In the genomic region with DNA sequence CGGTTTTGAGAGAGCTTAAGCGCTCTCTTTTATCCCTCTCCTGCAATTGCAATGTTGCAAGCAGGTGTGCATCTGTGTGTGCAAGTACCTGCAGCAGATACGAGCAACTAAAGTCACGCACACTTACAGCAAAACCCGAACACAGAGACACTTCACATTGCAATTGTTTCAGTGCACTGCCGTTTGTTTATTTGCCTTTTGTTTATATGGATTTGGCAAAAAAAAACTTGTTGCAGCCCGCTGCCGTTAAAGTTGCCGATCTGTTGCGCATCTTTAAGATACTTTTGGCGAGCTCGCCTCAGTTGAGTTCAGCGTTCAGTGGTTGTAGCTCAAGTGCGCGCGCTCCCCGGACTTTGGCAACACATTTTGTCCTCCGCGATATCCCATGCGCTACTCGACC, we compare ENCODE assay signal across 5 fruit fly cellular contexts.
A peak's percentile ranks its signal among the peaks of the same experiment; 100 is the strongest.
TF ChIP-seq lines count a peak whose summit lies in the region.

A gene (plus strand): TSS at position 301 of the 400 bp plus-strand sequence.

- TF ChIP-seq CTCF in whole organism, embryonic (GFP tag; optimal IDR thresholded peaks at IDR 0.05; lab: Kevin White, UChicago): no peak

TF ChIP-seq in whole organism, adult, 20 proteins besides CTCF, POLR2A, EP300 and RAD21:
- TF ChIP-seq CG12768 (GFP tag; optimal IDR thresholded peaks at IDR 0.05; lab: Kevin White, UChicago) (no peak), kay (GFP tag; lab: Kevin White, UChicago; ENCODE audit: borderline replicate concordance) (peak; percentile 61)

TF ChIP-seq in whole organism, embryonic, 481 proteins besides CTCF, POLR2A, EP300 and RAD21:
- TF ChIP-seq Med (GFP tag; lab: Kevin White, UChicago) (peak; percentile 3), Camta (GFP tag; optimal IDR thresholded peaks at IDR 0.05; lab: Kevin White, UChicago) (no peak)

TF ChIP-seq in whole organism, prepupa, 60 proteins besides CTCF, POLR2A, EP300 and RAD21:
- TF ChIP-seq dsx (GFP tag; optimal IDR thresholded peaks at IDR 0.05; lab: Kevin White, UChicago; ENCODE audit: poor library complexity, severe bottlenecking) (peak; percentile 49), CG7368 (GFP tag; optimal IDR thresholded peaks at IDR 0.05; lab: Kevin White, UChicago) (no peak), Eip78C (GFP tag; lab: Kevin White, UChicago) (peak; percentile 45), CG3032 (tag; optimal IDR thresholded peaks at IDR 0.05; lab: Kevin White, UChicago) (no peak), Hr38 (GFP tag; optimal IDR thresholded peaks at IDR 0.05; lab: Kevin White, UChicago) (no peak)

TF ChIP-seq in whole organism, pupa, 21 proteins besides CTCF, POLR2A, EP300 and RAD21:
- TF ChIP-seq CG8159 (tag; optimal IDR thresholded peaks at IDR 0.05; lab: Kevin White, UChicago) (peak; percentile 0), CG17806 (tag; optimal IDR thresholded peaks at IDR 0.05; lab: Kevin White, UChicago) (no peak)

TF ChIP-seq in whole organism, wandering third instar larva, 38 proteins besides CTCF, POLR2A, EP300 and RAD21:
- TF ChIP-seq jim (GFP tag; optimal IDR thresholded peaks at IDR 0.05; lab: Kevin White, UChicago) (no peak), psq (GFP tag; optimal IDR thresholded peaks at IDR 0.05; lab: Kevin White, UChicago) (peak; percentile 6)
TF ChIP-seq in whole organism, wandering third instar larva: peak in this region for 1.
